Worm (Caenorhabditis elegans): ENCODE measurements around the gene Y39G8B.7.

- TF ChIP-seq fkh-4 (tag; optimal IDR thresholded peaks at IDR 0.05; ENCODE audit: borderline replicate concordance): no peak
- TF ChIP-seq nhr-11 (tag; optimal IDR thresholded peaks at IDR 0.05): no peak
- TF ChIP-seq ama-1 (optimal IDR thresholded peaks at IDR 0.05): no peak
- no peak for TF ChIP-seq nhr-12 (tag; optimal IDR thresholded peaks at IDR 0.05)
- no peak for TF ChIP-seq snpc-4 (tag; optimal IDR thresholded peaks at IDR 0.05)
- no peak for TF ChIP-seq ceh-82 (tag; optimal IDR thresholded peaks at IDR 0.05)
- no peak for TF ChIP-seq isw-1 (GFP tag; IDR thresholded peaks at IDR 0.05)
These were observed 28.6 kb downstream of the Y39G8B.7 start, which contains the start of gene W07G1.7 for ce11 chrII:13966242-13966641.

Data from whole organism, L1 larva.